Worm (Caenorhabditis elegans) whole organism, L4/young adult: ENCODE measurements around the gene K01A2.10.

Experiments used
- dao-5 ChIP-seq: sonication (generic microtip); optimal IDR thresholded peaks from 2 replicates; lab custom pipeline; 2016; ENCODE audit warnings: missing genotype, missing genetic modification characterization, moderate library complexity, missing compliant biosample characterization
- him-1 ChIP-seq: sonication (generic microtip); optimal IDR thresholded peaks from 2 replicates; lab custom pipeline; 2016; ENCODE audit warnings: missing genotype, missing genetic modification reagents, missing genetic modification characterization, missing compliant biosample characterization

- TF ChIP-seq dao-5 (tag; lab: Kevin White, UChicago) (no peak), him-1 (tag; lab: Kevin White, UChicago) (no peak)
Measured at ce11 chrII:296911-297440, 25.9 kb downstream of the K01A2.10 start, which contains the start of the genes clec-117 and B0432.1.
